Fruit fly (Drosophila melanogaster) whole organism, embryonic: ENCODE data around the gene CG31804.
A peak's percentile ranks its signal among the peaks of the same experiment; 100 is the strongest.

ENCODE experiments used
- CG1024 ChIP-seq: fragments of 200-800 bp; sonication (Bioruptor generic); IDR thresholded peaks from 2 replicates; pipeline ENCODE4 v1.3.6; 2022; ENCODE audit warnings: missing biosample characterization, missing genetic modification characterization
- CG10431 ChIP-seq: fragments of 200-800 bp; sonication (Bioruptor generic); optimal IDR thresholded peaks from 3 replicates; lab custom pipeline; 2018; ENCODE audit warnings: missing biosample characterization, mild to moderate bottlenecking, missing genetic modification characterization
- CG11085 ChIP-seq: fragments of 200-800 bp; sonication (Bioruptor generic); IDR thresholded peaks from 2 replicates; pipeline ENCODE4 v1.3.6; 2022; ENCODE audit warnings: missing biosample characterization, missing genetic modification characterization
- CG11504 ChIP-seq: fragments of 200-800 bp; sonication (Bioruptor generic); optimal IDR thresholded peaks from 3 replicates; lab custom pipeline; 2019; ENCODE audit warnings: missing biosample characterization, mild to moderate bottlenecking, missing genetic modification characterization, moderate library complexity
- CG11695 ChIP-seq: fragments of 200-800 bp; sonication (Bioruptor generic); IDR thresholded peaks from 3 replicates; pipeline ENCODE4 v1.3.6; 2022; ENCODE audit warnings: missing biosample characterization, missing genetic modification characterization
- CG11696 ChIP-seq: fragments of 200-800 bp; sonication (Bioruptor generic); IDR thresholded peaks from 2 replicates; pipeline ENCODE4 v1.3.6; 2022; ENCODE audit warnings: missing biosample characterization, missing genetic modification characterization
- CG12219 ChIP-seq: fragments of 200-800 bp; sonication (Bioruptor generic); optimal IDR thresholded peaks from 3 replicates; lab custom pipeline; 2018; ENCODE audit warnings: missing biosample characterization, mild to moderate bottlenecking, missing genetic modification characterization
- CG13296 ChIP-seq: fragments of 200-800 bp; sonication (Bioruptor generic); optimal IDR thresholded peaks from 3 replicates; lab custom pipeline; 2018; ENCODE audit warnings: missing biosample characterization, mild to moderate bottlenecking, missing genetic modification characterization
- CG18476 ChIP-seq: fragments of 200-800 bp; sonication (Bioruptor generic); optimal IDR thresholded peaks from 2 replicates; lab custom pipeline; 2016; ENCODE audit warnings: missing biosample characterization, mild to moderate bottlenecking, missing genetic modification characterization
- CG31441 ChIP-seq: fragments of 200-800 bp; sonication (Bioruptor generic); IDR thresholded peaks from 2 replicates; pipeline ENCODE4 v1.3.6; 2022; ENCODE audit warnings: missing biosample characterization, missing genetic modification characterization
- CG4328 ChIP-seq: fragments of 200-800 bp; sonication (Bioruptor generic); optimal IDR thresholded peaks from 3 replicates; lab custom pipeline; 2017; ENCODE audit warnings: missing biosample characterization, missing genetic modification reagents, missing genetic modification characterization
- CG4360 ChIP-seq: fragments of 200-800 bp; sonication (Bioruptor generic); IDR thresholded peaks from 2 replicates; pipeline ENCODE4 v1.3.6; 2022; ENCODE audit warnings: missing biosample characterization, missing genetic modification characterization
- CG43689 ChIP-seq: fragments of 200-800 bp; sonication (Bioruptor generic); IDR thresholded peaks from 2 replicates; pipeline ENCODE4 v1.3.6; 2022; ENCODE audit warnings: missing biosample characterization, missing genetic modification characterization
- Chrac-16 ChIP-seq: fragments of 200-800 bp; sonication (Bioruptor generic); optimal IDR thresholded peaks from 3 replicates; lab custom pipeline; 2016; ENCODE audit warnings: missing biosample characterization, missing genetic modification characterization
- CkIIα-i1 ChIP-seq: fragments of 200-800 bp; sonication (Bioruptor generic); IDR thresholded peaks from 2 replicates; pipeline ENCODE4 v1.3.6; 2022; ENCODE audit warnings: missing biosample characterization, missing genetic modification characterization
- D19A ChIP-seq: fragments of 200-800 bp; optimal IDR thresholded peaks from 3 replicates; lab custom pipeline; 2019; ENCODE audit warnings: missing biosample characterization, mild to moderate bottlenecking, missing genetic modification characterization, moderate library complexity
- Dp ChIP-seq: fragments of 200-800 bp; sonication (Bioruptor generic); optimal IDR thresholded peaks from 2 replicates; lab custom pipeline; 2018; ENCODE audit warnings: missing biosample characterization, mild to moderate bottlenecking, missing genetic modification characterization, moderate library complexity
- Eip74EF ChIP-seq, 2 experiments: fragments of 200-800 bp in 1 of 2; fragments of >200 bp in 1 of 2; sonication (Bioruptor generic) in 1 of 2; optimal IDR thresholded peaks; 2 replicates each; lab custom pipeline; 2017 to 2019; ENCODE audit warnings: missing biosample characterization in 2 of 2, missing genetic modification characterization in 2 of 2, mild to moderate bottlenecking in 1 of 2, moderate library complexity in 1 of 2
- Gsc ChIP-seq: fragments of 200-800 bp; sonication (Bioruptor generic); IDR thresholded peaks from 2 replicates; pipeline ENCODE4 v1.3.6; 2022; ENCODE audit warnings: missing biosample characterization, missing genetic modification characterization
- H2.0 ChIP-seq: fragments of 200-800 bp; sonication (Bioruptor generic); IDR thresholded peaks from 2 replicates; pipeline ENCODE4 v1.3.6; 2022; ENCODE audit warnings: missing biosample characterization, missing genetic modification characterization
- Hey ChIP-seq: fragments of 200-800 bp; sonication (Bioruptor generic); optimal IDR thresholded peaks from 3 replicates; lab custom pipeline; 2018; ENCODE audit warnings: missing biosample characterization, mild to moderate bottlenecking, missing genetic modification characterization
- Hr78 ChIP-seq, 2 experiments: fragments of 200-800 bp in 1 of 2; fragments of >200 bp in 1 of 2; sonication (Bioruptor generic) in 1 of 2; optimal IDR thresholded peaks; 2 replicates each; lab custom pipeline; 2017 to 2019; ENCODE audit warnings: missing biosample characterization in 2 of 2, missing genetic modification characterization in 2 of 2, mild to moderate bottlenecking in 1 of 2, moderate library complexity in 1 of 2
- Kr ChIP-seq: fragments of 200-800 bp; sonication (Bioruptor generic); optimal IDR thresholded peaks from 2 replicates; lab custom pipeline; 2017; ENCODE audit warnings: missing biosample characterization, mild to moderate bottlenecking, missing genetic modification characterization
- MTF-1 ChIP-seq: fragments of 200-800 bp; sonication (Bioruptor generic); optimal IDR thresholded peaks from 2 replicates; lab custom pipeline; 2018; ENCODE audit warnings: missing biosample characterization, mild to moderate bottlenecking, missing genetic modification characterization, borderline replicate concordance
- Max ChIP-seq: fragments of 200-800 bp; sonication (Bioruptor generic); optimal IDR thresholded peaks from 2 replicates; lab custom pipeline; 2016; ENCODE audit warnings: missing biosample characterization, mild to moderate bottlenecking, missing genetic modification characterization
- Meics ChIP-seq: fragments of 200-800 bp; sonication (Bioruptor generic); optimal IDR thresholded peaks from 2 replicates; lab custom pipeline; 2017; ENCODE audit warnings: missing biosample characterization, mild to moderate bottlenecking, missing genetic modification characterization
- Opbp ChIP-seq: fragments of 200-800 bp; sonication (Bioruptor generic); IDR thresholded peaks from 3 replicates; pipeline ENCODE4 v1.3.6; 2022; ENCODE audit warnings: missing biosample characterization, missing genetic modification characterization; ENCODE audit not compliant: partially characterized antibody
- Rfx ChIP-seq: fragments of 200-800 bp; sonication (Bioruptor generic); IDR thresholded peaks from 2 replicates; pipeline ENCODE4 v1.3.6; 2022; ENCODE audit warnings: missing biosample characterization, missing genetic modification characterization
- Side ChIP-seq: fragments of 200-800 bp; sonication (Bioruptor generic); optimal IDR thresholded peaks from 2 replicates; lab custom pipeline; 2016; ENCODE audit warnings: missing biosample characterization, missing genetic modification characterization
- ara ChIP-seq: fragments of 200-800 bp; sonication (Bioruptor generic); IDR thresholded peaks from 2 replicates; pipeline ENCODE4 v1.3.6; 2022; ENCODE audit warnings: missing biosample characterization, missing genetic modification characterization
- ase ChIP-seq: fragments of 200-800 bp; sonication (Bioruptor generic); IDR thresholded peaks from 3 replicates; pipeline ENCODE4 v1.3.6; 2022; ENCODE audit warnings: missing biosample characterization, missing genetic modification characterization
- bab2 ChIP-seq: fragments of 200-800 bp; sonication (Bioruptor generic); optimal IDR thresholded peaks from 2 replicates; lab custom pipeline; 2016; ENCODE audit warnings: missing biosample characterization, missing genetic modification characterization
- bowl ChIP-seq: fragments of 200-800 bp; sonication (Bioruptor generic); IDR thresholded peaks from 2 replicates; pipeline ENCODE4 v1.3.6; 2022; ENCODE audit warnings: missing biosample characterization, missing genetic modification characterization
- crp ChIP-seq, 2 experiments: fragments of 200-800 bp; sonication (Bioruptor generic); optimal IDR thresholded peaks; 2 replicates in 1 of 2; 3 replicates in 1 of 2; lab custom pipeline; 2017; ENCODE audit warnings: missing biosample characterization in 2 of 2, missing genetic modification characterization in 2 of 2, mild to moderate bottlenecking in 1 of 2, moderate library complexity in 1 of 2
- ewg ChIP-seq: fragments of 200-800 bp; sonication (Bioruptor generic); optimal IDR thresholded peaks from 3 replicates; lab custom pipeline; 2017; ENCODE audit warnings: mild to moderate bottlenecking, missing biosample characterization, missing genetic modification reagents, missing genetic modification characterization
- fd3F ChIP-seq: fragments of 200-800 bp; sonication (Bioruptor generic); optimal IDR thresholded peaks from 2 replicates; lab custom pipeline; 2018; ENCODE audit warnings: missing biosample characterization, mild to moderate bottlenecking, missing genetic modification characterization, moderate library complexity
- gfzf ChIP-seq: fragments of 200-800 bp; sonication (Bioruptor generic); optimal IDR thresholded peaks from 2 replicates; lab custom pipeline; 2016; ENCODE audit warnings: missing biosample characterization, mild to moderate bottlenecking, missing genetic modification characterization, moderate library complexity
- gsb ChIP-seq: fragments of 200-800 bp; sonication (Bioruptor generic); IDR thresholded peaks from 2 replicates; pipeline ENCODE4 v1.3.6; 2022; ENCODE audit warnings: missing biosample characterization, missing genetic modification characterization
- gsb-n ChIP-seq: fragments of 200-800 bp; sonication (Bioruptor generic); optimal IDR thresholded peaks from 3 replicates; lab custom pipeline; 2018; ENCODE audit warnings: missing biosample characterization, mild to moderate bottlenecking, missing genetic modification characterization
- hb ChIP-seq: fragments of 200-800 bp; sonication (Bioruptor generic); IDR thresholded peaks from 3 replicates; pipeline ENCODE4 v1.3.6; 2022; ENCODE audit warnings: missing biosample characterization, missing genetic modification characterization; ENCODE audit not compliant: partially characterized antibody
- kah ChIP-seq: fragments of 200-800 bp; sonication (Bioruptor generic); optimal IDR thresholded peaks from 2 replicates; lab custom pipeline; 2018; ENCODE audit warnings: missing biosample characterization, mild to moderate bottlenecking, missing genetic modification characterization
- lola ChIP-seq, 3 experiments: fragments of >200 bp in 2 of 3; fragments of 200-800 bp in 1 of 3; sonication (Bioruptor generic) in 1 of 3; optimal IDR thresholded peaks; 2 replicates each; lab custom pipeline; 2017 to 2019; ENCODE audit warnings: missing biosample characterization in 3 of 3, missing genetic modification characterization in 3 of 3, mild to moderate bottlenecking in 1 of 3, moderate library complexity in 1 of 3
- oc ChIP-seq: fragments of 200-800 bp; sonication (Bioruptor generic); optimal IDR thresholded peaks from 2 replicates; lab custom pipeline; 2018; ENCODE audit warnings: missing biosample characterization, mild to moderate bottlenecking, missing genetic modification characterization, moderate library complexity
- org-1 ChIP-seq: fragments of 200-800 bp; sonication (Bioruptor generic); optimal IDR thresholded peaks from 2 replicates; lab custom pipeline; 2017; ENCODE audit warnings: missing biosample characterization, missing genetic modification characterization
- ranshi ChIP-seq: fragments of 200-800 bp; sonication (Bioruptor generic); IDR thresholded peaks from 2 replicates; pipeline ENCODE4 v1.3.6; 2022; ENCODE audit warnings: missing biosample characterization, missing genetic modification characterization
- slbo ChIP-seq: fragments of 200-800 bp; sonication (Bioruptor generic); IDR thresholded peaks from 2 replicates; pipeline ENCODE4 v1.3.6; 2022; ENCODE audit warnings: missing biosample characterization, missing genetic modification characterization
- twi ChIP-seq: fragments of 200-800 bp; optimal IDR thresholded peaks from 2 replicates; lab custom pipeline; 2019; ENCODE audit warnings: missing biosample characterization, mild to moderate bottlenecking, missing genetic modification characterization, moderate library complexity
- vvl ChIP-seq: fragments of 200-800 bp; sonication (Bioruptor generic); IDR thresholded peaks from 2 replicates; pipeline ENCODE4 v1.3.6; 2022; ENCODE audit warnings: missing biosample characterization, missing genetic modification characterization
- wdn ChIP-seq: fragments of 200-800 bp; sonication (Bioruptor generic); IDR thresholded peaks from 2 replicates; pipeline ENCODE4 v1.3.6; 2022; ENCODE audit warnings: missing biosample characterization, missing genetic modification characterization
- zfh1 ChIP-seq: fragments of 200-800 bp; sonication (Bioruptor generic); IDR thresholded peaks from 3 replicates; pipeline ENCODE4 v1.3.6; 2022; ENCODE audit warnings: missing biosample characterization, missing genetic modification characterization

Gene CG31804

dm6 chr2L:17382318-17382717 lies 19.0 kb downstream of the CG31804 start (continued):
- no peak; the same call in 1 of the 2 replicates for TF ChIP-seq H2.0
- TF ChIP-seq Gsc (GFP tag; lab: Robert Waterston, UW) = no peak
- peak in 1 of 2 experiments; percentile 40 for TF ChIP-seq crp (GFP tag; optimal IDR thresholded peaks at IDR 0.05; lab: Kevin White, UChicago)
- TF ChIP-seq fd3F (GFP tag; lab: Kevin White, UChicago) = peak; percentile 2
- no peak for TF ChIP-seq CG1024
- peak; percentile 84 for TF ChIP-seq CG31441
- no peak for TF ChIP-seq ranshi (GFP tag; lab: Robert Waterston, UW)
- TF ChIP-seq Dp (GFP tag; lab: Kevin White, UChicago) = no peak
- TF ChIP-seq oc (tag; lab: Kevin White, UChicago) = peak; percentile 60
- TF ChIP-seq slbo = peak; percentile 59
- TF ChIP-seq CG18476 (GFP tag; lab: Kevin White, UChicago) = peak; percentile 18
- TF ChIP-seq ewg = peak; percentile 41
- TF ChIP-seq bowl (GFP tag; lab: Robert Waterston, UW) = no peak
- TF ChIP-seq Kr (GFP tag; lab: Kevin White, UChicago) = no peak
- TF ChIP-seq Hey (tag; lab: Kevin White, UChicago) = peak; percentile 10
- peak; percentile 56 for TF ChIP-seq MTF-1 (GFP tag; lab: Kevin White, UChicago)
- peak; percentile 19; the same call in 1 of the 2 replicates for TF ChIP-seq gsb (GFP tag; lab: Robert Waterston, UW)
- TF ChIP-seq CG13296 (GFP tag; lab: Kevin White, UChicago) = peak; percentile 72
- TF ChIP-seq hb = no peak
- 0 out of 2 replicates have a peak, but pooled peaks have one; percentile 21 for TF ChIP-seq vvl (GFP tag; lab: Robert Waterston, UW)
- 0 out of 2 replicates have a peak, but pooled peaks have one; percentile 30 for TF ChIP-seq wdn (GFP tag; lab: Robert Waterston, UW)
- no peak for TF ChIP-seq Opbp
- TF ChIP-seq Meics (GFP tag; lab: Kevin White, UChicago) = peak; percentile 72
- peak; percentile 24; the same call in 1 of the 2 replicates for TF ChIP-seq CG11696 (GFP tag; lab: Robert Waterston, UW)
- peak; percentile 50 for TF ChIP-seq CG10431 (GFP tag; lab: Kevin White, UChicago)
- peak; percentile 79 for TF ChIP-seq org-1 (GFP tag; lab: Kevin White, UChicago)
- TF ChIP-seq CG4328 (GFP tag; lab: Kevin White, UChicago) = peak; percentile 72
- peak; percentile 71 for TF ChIP-seq gsb-n (tag; lab: Kevin White, UChicago)
- TF ChIP-seq Max (GFP tag; lab: Kevin White, UChicago) = no peak
- peak; percentile 97 for TF ChIP-seq twi (tag; lab: Kevin White, UChicago)
- TF ChIP-seq kah (GFP tag; lab: Kevin White, UChicago) = peak; percentile 64
- TF ChIP-seq CG43689 (GFP tag; lab: Robert Waterston, UW) = no peak
- TF ChIP-seq zfh1 = peak; percentile 56; the same call in 1 of the 3 replicates
- TF ChIP-seq gfzf (GFP tag; lab: Kevin White, UChicago) = no peak
- TF ChIP-seq D19A (tag; lab: Kevin White, UChicago) = peak; percentile 81
- TF ChIP-seq Eip74EF (GFP tag; optimal IDR thresholded peaks at IDR 0.05; lab: Kevin White, UChicago) = peak in 1 of 2 experiments; percentile 58
- peak; percentile 57 for TF ChIP-seq ara (GFP tag; lab: Robert Waterston, UW)
- peak; percentile 47 for TF ChIP-seq bab2 (GFP tag; lab: Kevin White, UChicago)
- peak in 1 of 3 experiments; percentile 89 for TF ChIP-seq lola (GFP tag; optimal IDR thresholded peaks at IDR 0.05; lab: Kevin White, UChicago)
- peak; percentile 77 for TF ChIP-seq CG12219
- peak; percentile 51; the same call in 2 of the 3 replicates for TF ChIP-seq CG11695 (GFP tag; lab: Robert Waterston, UW)
- TF ChIP-seq Chrac-16 (GFP tag; lab: Kevin White, UChicago) = peak; percentile 63
- peak; percentile 30; the same call in 1 of the 3 replicates for TF ChIP-seq ase (GFP tag; lab: Robert Waterston, UW)
- TF ChIP-seq Rfx = no peak; the same call in 1 of the 2 replicates
- no peak for TF ChIP-seq CkIIα-i1 (GFP tag; lab: Robert Waterston, UW)
- peak in 1 of 2 experiments; percentile 34 for TF ChIP-seq Hr78 (GFP tag; optimal IDR thresholded peaks at IDR 0.05; lab: Kevin White, UChicago)
- no peak for TF ChIP-seq CG11085 (GFP tag; lab: Robert Waterston, UW)
- peak; percentile 89 for TF ChIP-seq CG4360 (GFP tag; lab: Robert Waterston, UW)
- TF ChIP-seq Side (GFP tag; lab: Kevin White, UChicago) = no peak
- TF ChIP-seq CG11504 (tag; lab: Kevin White, UChicago) = peak; percentile 78
